Fruit fly (Drosophila melanogaster): ENCODE data around the gene CG14535.
A peak's percentile ranks its signal among the peaks of the same experiment; 100 is the strongest.

dm6 chr2L:7890654-7891114 is 35.4 kb upstream of the CG14535 start, which contains the start of gene Spn28Db:
- TF ChIP-seq CG8478 (optimal IDR thresholded peaks at IDR 0.05) (no peak), CTCF (optimal IDR thresholded peaks at IDR 0.05) (peak; percentile 96 to 97)
